Worm (Caenorhabditis elegans) whole organism, mixed stage, embryonic: Measurements from ENCODE around the gene K10C2.6.

Experiments used
- elt-1 ChIP-seq: sonication (generic microtip); optimal IDR thresholded peaks from 2 replicates; lab custom pipeline; 2017; ENCODE audit warnings: missing genetic modification characterization, mild to moderate bottlenecking, missing compliant biosample characterization, antibody characterized with exemption, moderate library complexity, borderline replicate concordance; ENCODE audit not compliant: insufficient read depth
- flh-1 ChIP-seq: fragments of 200-800 bp; sonication (Bioruptor generic); optimal IDR thresholded peaks from 2 replicates; lab custom pipeline; 2018; ENCODE audit warnings: mild to moderate bottlenecking, missing genetic modification characterization, moderate library complexity, missing compliant biosample characterization
- lin-13 ChIP-seq: fragments of 150-350 bp; optimal IDR thresholded peaks from 2 replicates; lab custom pipeline; 2014; ENCODE audit warnings: missing biosample characterization, missing genetic modification characterization
- mls-2 ChIP-seq: sonication (generic microtip); optimal IDR thresholded peaks from 2 replicates; lab custom pipeline; 2016; ENCODE audit warnings: mild to moderate bottlenecking, missing genetic modification characterization, moderate library complexity, missing compliant biosample characterization
- nhr-28 ChIP-seq: fragments of 150-350 bp; optimal IDR thresholded peaks from 2 replicates; lab custom pipeline; 2014; ENCODE audit warnings: missing biosample characterization, missing genetic modification characterization
- nhr-76 ChIP-seq: sonication (generic microtip); optimal IDR thresholded peaks from 2 replicates; lab custom pipeline; 2017; ENCODE audit warnings: missing biosample characterization, missing genetic modification characterization

ce11 chrX:6462479-6462878 is 11.2 kb downstream of the K10C2.6 start:
- TF ChIP-seq nhr-76 (tag; lab: Kevin White, UChicago) (no peak), lin-13 (no peak), nhr-28 (tag; lab: Kevin White, UChicago) (no peak), mls-2 (tag; lab: Kevin White, UChicago) (no peak), flh-1 (no peak), elt-1 (tag; lab: Kevin White, UChicago) (no peak)
